Worm (Caenorhabditis elegans) whole organism, young adult: ENCODE data around the gene F19H6.6.
A peak's percentile ranks its signal among the peaks of the same experiment; 100 is the strongest.

Source experiments
- B0019.2 ChIP-seq: fragments of 200-800 bp; sonication (Bioruptor generic); conservative IDR thresholded peaks from 2 replicates; pipeline ENCODE4 v1.3.6; 2022; ENCODE audit warnings: missing genetic modification reagents, missing genetic modification characterization, missing compliant biosample characterization
- B0336.3 ChIP-seq: fragments of 200-800 bp; sonication (Bioruptor generic); IDR thresholded peaks from 2 replicates; pipeline ENCODE4 v1.3.6; 2022; ENCODE audit warnings: missing genetic modification characterization, missing compliant biosample characterization
- C06A6.2 ChIP-seq: fragments of 200-800 bp; sonication (Bioruptor generic); conservative IDR thresholded peaks from 2 replicates; pipeline ENCODE4 v1.3.6; 2022; ENCODE audit warnings: missing genetic modification characterization, missing compliant biosample characterization
- C17E4.6 ChIP-seq: fragments of 200-800 bp; sonication (Bioruptor generic); IDR thresholded peaks from 2 replicates; pipeline ENCODE4 v1.3.6; 2022; ENCODE audit warnings: missing genetic modification reagents, missing genetic modification characterization, missing compliant biosample characterization
- D2030.7 ChIP-seq: fragments of 200-800 bp; sonication (Bioruptor generic); IDR thresholded peaks from 2 replicates; pipeline ENCODE4 v1.3.6; 2022; ENCODE audit warnings: missing genetic modification reagents, missing genetic modification characterization, missing compliant biosample characterization
- F10E7.11 ChIP-seq: sonication (generic microtip); optimal IDR thresholded peaks from 2 replicates; lab custom pipeline; 2017; ENCODE audit warnings: mild to moderate bottlenecking, missing genetic modification characterization, moderate library complexity, missing compliant biosample characterization
- F23B12.7 ChIP-seq: sonication (generic microtip); optimal IDR thresholded peaks from 2 replicates; lab custom pipeline; 2017; ENCODE audit warnings: missing genetic modification characterization, mild to moderate bottlenecking, missing compliant biosample characterization, antibody characterized with exemption, moderate library complexity; ENCODE audit not compliant: insufficient read depth
- K11D2.4 ChIP-seq: fragments of 200-800 bp; sonication (Bioruptor generic); IDR thresholded peaks from 2 replicates; pipeline ENCODE4 v1.3.6; 2022; ENCODE audit warnings: missing genetic modification reagents, missing genetic modification characterization, missing compliant biosample characterization
- K12H6.12 ChIP-seq: fragments of 200-800 bp; sonication (Bioruptor generic); optimal IDR thresholded peaks from 2 replicates; lab custom pipeline; 2018; ENCODE audit warnings: mild to moderate bottlenecking, missing genetic modification characterization, missing compliant biosample characterization
- T07F8.4 ChIP-seq: sonication (generic microtip); optimal IDR thresholded peaks from 2 replicates; lab custom pipeline; 2016; ENCODE audit warnings: mild to moderate bottlenecking, missing genetic modification characterization, moderate library complexity, missing compliant biosample characterization
- Y53F4B.3 ChIP-seq: fragments of 200-800 bp; sonication (Bioruptor generic); IDR thresholded peaks from 2 replicates; pipeline ENCODE4 v1.3.6; 2022; ENCODE audit warnings: missing genetic modification reagents, missing genetic modification characterization, missing compliant biosample characterization
- Y56A3A.18 ChIP-seq: fragments of 200-800 bp; sonication (Bioruptor generic); IDR thresholded peaks from 2 replicates; pipeline ENCODE4 v1.3.6; 2022; ENCODE audit warnings: missing genetic modification reagents, missing genetic modification characterization, missing compliant biosample characterization
- akir-1 ChIP-seq: fragments of 200-800 bp; sonication (Bioruptor generic); optimal IDR thresholded peaks from 2 replicates; lab custom pipeline; 2018; ENCODE audit warnings: mild to moderate bottlenecking, missing genetic modification characterization, moderate library complexity, missing compliant biosample characterization
- ama-1 ChIP-seq, 3 experiments: fragments of 150-350 bp in 1 of 3; sonication (generic microtip) in 2 of 3; optimal IDR thresholded peaks; 2 replicates each; lab custom pipeline; 2014 to 2018; ENCODE audit warnings: missing biosample characterization in 2 of 3, missing genetic modification characterization in 2 of 3, missing genetic modification reagents in 2 of 3
- athp-1 ChIP-seq: sonication (generic microtip); optimal IDR thresholded peaks from 2 replicates; lab custom pipeline; 2017; ENCODE audit warnings: mild to moderate bottlenecking, missing genetic modification characterization, missing compliant biosample characterization
- attf-3 ChIP-seq: fragments of 200-800 bp; sonication (Bioruptor generic); conservative IDR thresholded peaks from 2 replicates; pipeline ENCODE4 v1.3.6; 2022; ENCODE audit warnings: missing genetic modification reagents, missing genetic modification characterization, missing compliant biosample characterization
- attf-6 ChIP-seq: fragments of 200-800 bp; sonication (Bioruptor generic); IDR thresholded peaks from 2 replicates; pipeline ENCODE4 v1.3.6; 2022; ENCODE audit warnings: missing genetic modification reagents, missing genetic modification characterization, missing compliant biosample characterization
- bed-2 ChIP-seq: fragments of 200-800 bp; sonication (Bioruptor generic); IDR thresholded peaks from 2 replicates; pipeline ENCODE4 v1.3.6; 2022; ENCODE audit warnings: missing genetic modification reagents, missing genetic modification characterization, missing compliant biosample characterization
- cebp-1 ChIP-seq, 2 experiments: fragments of 200-800 bp in 1 of 2; sonication (Bioruptor generic) in 1 of 2; sonication (generic microtip) in 1 of 2; IDR thresholded peaks in 1 of 2; optimal IDR thresholded peaks in 1 of 2; 2 replicates each; pipeline versions ENCODE4 v1.3.6 to Lab custom; 2017 to 2022; ENCODE audit warnings: missing compliant biosample characterization in 2 of 2, missing genetic modification characterization in 2 of 2, mild to moderate bottlenecking in 1 of 2, missing genetic modification reagents in 1 of 2, moderate library complexity in 1 of 2
- cebp-2 ChIP-seq: fragments of 200-800 bp; sonication (Bioruptor generic); IDR thresholded peaks from 2 replicates; pipeline ENCODE4 v1.3.6; 2022; ENCODE audit warnings: missing genetic modification characterization, missing compliant biosample characterization
- ceh-27 ChIP-seq: fragments of 200-800 bp; sonication (Bioruptor generic); optimal IDR thresholded peaks from 2 replicates; lab custom pipeline; 2018; ENCODE audit warnings: mild to moderate bottlenecking, missing genetic modification characterization, moderate library complexity, missing compliant biosample characterization
- ceh-91 ChIP-seq: fragments of 200-800 bp; sonication (Bioruptor generic); IDR thresholded peaks from 2 replicates; pipeline ENCODE4 v1.3.6; 2022; ENCODE audit warnings: missing genetic modification reagents, missing genetic modification characterization, missing compliant biosample characterization
- chd-7 ChIP-seq: sonication (generic microtip); optimal IDR thresholded peaks from 2 replicates; lab custom pipeline; 2016; ENCODE audit warnings: mild to moderate bottlenecking, missing genetic modification characterization, moderate library complexity, missing compliant biosample characterization
- egrh-3 ChIP-seq: fragments of 200-800 bp; sonication (Bioruptor generic); IDR thresholded peaks from 2 replicates; pipeline ENCODE4 v1.3.6; 2022; ENCODE audit warnings: missing genetic modification reagents, missing genetic modification characterization, missing compliant biosample characterization
- hmg-1.2 ChIP-seq: fragments of 200-800 bp; sonication (Bioruptor generic); IDR thresholded peaks from 2 replicates; pipeline ENCODE4 v1.3.6; 2022; ENCODE audit warnings: missing genetic modification reagents, missing genetic modification characterization, missing compliant biosample characterization
- let-526 ChIP-seq: fragments of 200-800 bp; sonication (Bioruptor generic); IDR thresholded peaks from 2 replicates; pipeline ENCODE4 v1.3.6; 2022; ENCODE audit warnings: missing genetic modification reagents, missing genetic modification characterization, missing compliant biosample characterization
- lir-1 ChIP-seq: fragments of 200-800 bp; sonication (Bioruptor generic); conservative IDR thresholded peaks from 2 replicates; pipeline ENCODE4 v1.3.6; 2022; ENCODE audit warnings: missing genetic modification reagents, missing genetic modification characterization, missing compliant biosample characterization
- lsy-27 ChIP-seq: sonication (generic microtip); optimal IDR thresholded peaks from 2 replicates; lab custom pipeline; 2017; ENCODE audit warnings: missing genetic modification characterization, mild to moderate bottlenecking, missing compliant biosample characterization, antibody characterized with exemption, missing genotype, borderline replicate concordance; ENCODE audit not compliant: insufficient read depth
- madf-6 ChIP-seq: fragments of 200-800 bp; sonication (Bioruptor generic); IDR thresholded peaks from 2 replicates; pipeline ENCODE4 v1.3.6; 2022; ENCODE audit warnings: missing genetic modification reagents, missing genetic modification characterization, missing compliant biosample characterization
- mcd-1 ChIP-seq: fragments of 200-800 bp; sonication (Bioruptor generic); IDR thresholded peaks from 2 replicates; pipeline ENCODE4 v1.3.6; 2022; ENCODE audit warnings: missing genetic modification reagents, missing genetic modification characterization, missing compliant biosample characterization
- nhr-179 ChIP-seq: sonication (generic microtip); optimal IDR thresholded peaks from 2 replicates; lab custom pipeline; 2016; ENCODE audit warnings: mild to moderate bottlenecking, missing genetic modification characterization, missing compliant biosample characterization
- nhr-27 ChIP-seq: fragments of 200-800 bp; sonication (Bioruptor generic); optimal IDR thresholded peaks from 2 replicates; lab custom pipeline; 2018; ENCODE audit warnings: mild to moderate bottlenecking, missing genetic modification characterization, moderate library complexity, missing compliant biosample characterization
- nhr-80 ChIP-seq: sonication (generic microtip); optimal IDR thresholded peaks from 2 replicates; lab custom pipeline; 2016; ENCODE audit warnings: missing genetic modification characterization, missing compliant biosample characterization
- pbrm-1 ChIP-seq: fragments of 200-800 bp; sonication (Bioruptor generic); IDR thresholded peaks from 2 replicates; pipeline ENCODE4 v1.3.6; 2022; ENCODE audit warnings: missing genetic modification reagents, missing genetic modification characterization, missing compliant biosample characterization
- repo-1 ChIP-seq: sonication (generic microtip); optimal IDR thresholded peaks from 2 replicates; lab custom pipeline; 2017; ENCODE audit warnings: mild to moderate bottlenecking, missing genetic modification characterization, missing compliant biosample characterization
- rpc-1 ChIP-seq, 2 experiments: fragments of 150-350 bp in 1 of 2; sonication (generic microtip) in 1 of 2; optimal IDR thresholded peaks; 2 replicates each; lab custom pipeline; 2014 to 2018; ENCODE audit warnings: missing biosample characterization in 1 of 2, missing genetic modification characterization in 1 of 2, missing genetic modification reagents in 1 of 2, missing genotype in 1 of 2
- sdz-38 ChIP-seq: sonication (generic microtip); optimal IDR thresholded peaks from 2 replicates; lab custom pipeline; 2016; ENCODE audit warnings: missing genotype, missing genetic modification characterization, missing compliant biosample characterization
- snpc-1.1 ChIP-seq: sonication (generic microtip); optimal IDR thresholded peaks from 2 replicates; lab custom pipeline; 2017; ENCODE audit warnings: missing genetic modification characterization, mild to moderate bottlenecking, missing compliant biosample characterization, antibody characterized with exemption, moderate library complexity, missing genotype, missing genetic modification reagents; ENCODE audit not compliant: insufficient read depth
- snpc-1.3 ChIP-seq: sonication (generic microtip); optimal IDR thresholded peaks from 2 replicates; lab custom pipeline; 2017; ENCODE audit warnings: missing genetic modification characterization, mild to moderate bottlenecking, missing compliant biosample characterization, antibody characterized with exemption, moderate library complexity, missing genotype, missing genetic modification reagents; ENCODE audit not compliant: insufficient read depth
- snpc-4 ChIP-seq, 5 experiments: fragments of 150-350 bp in 1 of 5; sonication (generic microtip) in 4 of 5; optimal IDR thresholded peaks; 2 replicates each; lab custom pipeline; 2014 to 2018; ENCODE audit warnings: missing genetic modification characterization in 5 of 5, missing biosample characterization in 3 of 5, antibody characterized with exemption in 2 of 5, mild to moderate bottlenecking in 2 of 5, missing compliant biosample characterization in 2 of 5, missing genotype in 2 of 5, moderate library complexity in 2 of 5, missing genetic modification reagents in 1 of 5
- tbp1 ChIP-seq: fragments of 200-800 bp; sonication (Bioruptor generic); optimal IDR thresholded peaks from 2 replicates; lab custom pipeline; 2018; ENCODE audit warnings: mild to moderate bottlenecking, missing genetic modification characterization, missing compliant biosample characterization
- tlf-1 ChIP-seq: fragments of 200-800 bp; sonication (Bioruptor generic); optimal IDR thresholded peaks from 2 replicates; lab custom pipeline; 2018; ENCODE audit warnings: mild to moderate bottlenecking, missing genetic modification characterization, missing compliant biosample characterization
- zfh-2 ChIP-seq: fragments of 200-800 bp; sonication (Bioruptor generic); conservative IDR thresholded peaks from 2 replicates; pipeline ENCODE4 v1.3.6; 2022; ENCODE audit warnings: missing genetic modification reagents, missing genetic modification characterization, missing compliant biosample characterization
- ztf-18 ChIP-seq: sonication (generic microtip); optimal IDR thresholded peaks from 2 replicates; lab custom pipeline; 2016; ENCODE audit warnings: missing genotype, mild to moderate bottlenecking, missing genetic modification characterization, missing compliant biosample characterization
- ztf-3 ChIP-seq: fragments of 200-800 bp; sonication (Bioruptor generic); optimal IDR thresholded peaks from 2 replicates; lab custom pipeline; 2018; ENCODE audit warnings: mild to moderate bottlenecking, missing genetic modification characterization, missing compliant biosample characterization

Gene F19H6.6

ce11 chrX:12367498-12367897, 6.9 kb downstream of the F19H6.6 start (continued):
- TF ChIP-seq chd-7 (tag; lab: Kevin White, UChicago) (peak; percentile 30), cebp-2 (GFP tag; lab: Robert Waterston, UW) (no peak), K11D2.4 (GFP tag; lab: Robert Waterston, UW) (0 out of 2 replicates have a peak, but pooled peaks have one; percentile 20), F10E7.11 (tag; lab: Kevin White, UChicago) (no peak), T07F8.4 (tag; lab: Kevin White, UChicago) (no peak), nhr-80 (tag; lab: Kevin White, UChicago) (no peak), let-526 (GFP tag; lab: Robert Waterston, UW) (no peak), cebp-1 (GFP tag; IDR thresholded peaks at IDR 0.05; lab: Robert Waterston, UW) (0 out of 2 replicates have a peak, but pooled peaks have one; percentile 45), cebp-1 (tag; optimal IDR thresholded peaks at IDR 0.05; lab: Kevin White, UChicago) (no peak), repo-1 (tag; lab: Kevin White, UChicago) (no peak), athp-1 (tag; lab: Kevin White, UChicago) (no peak), ceh-91 (no peak), tlf-1 (GFP tag; lab: Kevin White, UChicago) (no peak), K12H6.12 (tag; lab: Kevin White, UChicago) (peak; percentile 38), ztf-3 (GFP tag; lab: Kevin White, UChicago) (no peak), Y53F4B.3 (GFP tag; lab: Robert Waterston, UW) (peak; percentile 46; the same call in 1 of the 2 replicates), B0019.2 (GFP tag; lab: Robert Waterston, UW) (no peak), nhr-27 (tag; lab: Kevin White, UChicago) (no peak), zfh-2 (GFP tag; lab: Robert Waterston, UW) (0 out of 2 replicates have a peak, but pooled peaks have one; percentile 31), F23B12.7 (tag; lab: Kevin White, UChicago) (no peak), tbp1 (GFP tag; lab: Kevin White, UChicago) (peak; percentile 95), C06A6.2 (GFP tag; lab: Robert Waterston, UW) (0 out of 2 replicates have a peak, but pooled peaks have one; percentile 30), egrh-3 (GFP tag; lab: Robert Waterston, UW) (peak; percentile 42), lsy-27 (tag; lab: Kevin White, UChicago) (no peak), nhr-179 (tag; lab: Kevin White, UChicago) (no peak), ceh-27 (GFP tag; lab: Kevin White, UChicago) (peak; percentile 75), snpc-1.1 (tag; lab: Kevin White, UChicago) (peak; percentile 5), bed-2 (no peak), rpc-1 (optimal IDR thresholded peaks at IDR 0.05; lab: Kevin White, UChicago) (peak; percentile 65), rpc-1 (tag; optimal IDR thresholded peaks at IDR 0.05; lab: Kevin White, UChicago) (peak; percentile 81), mcd-1 (GFP tag; lab: Robert Waterston, UW) (peak; percentile 54), hmg-1.2 (GFP tag; lab: Robert Waterston, UW) (peak; percentile 80), ztf-18 (tag; lab: Kevin White, UChicago) (peak; percentile 52), Y56A3A.18 (GFP tag; lab: Robert Waterston, UW) (0 out of 2 replicates have a peak, but pooled peaks have one; percentile 71), attf-3 (GFP tag; lab: Robert Waterston, UW) (0 out of 2 replicates have a peak, but pooled peaks have one; percentile 35), snpc-1.3 (peak; percentile 59), madf-6 (GFP tag; lab: Robert Waterston, UW) (peak; percentile 55), snpc-4 (GFP tag; optimal IDR thresholded peaks at IDR 0.05; lab: Kevin White, UChicago) (peak; percentile 14), snpc-4 (tag; optimal IDR thresholded peaks at IDR 0.05; lab: Kevin White, UChicago) (peak in 2 of 4 experiments; percentile 22 to 53), ama-1 (optimal IDR thresholded peaks at IDR 0.05; lab: Kevin White, UChicago) (no peak), ama-1 (GFP tag; optimal IDR thresholded peaks at IDR 0.05; lab: Kevin White, UChicago) (peak in 1 of 2 experiments; percentile 48), pbrm-1 (peak; percentile 78; the same call in 1 of the 2 replicates), D2030.7 (GFP tag; lab: Robert Waterston, UW) (peak; percentile 83), lir-1 (0 out of 2 replicates have a peak, but pooled peaks have one; percentile 28), akir-1 (no peak), attf-6 (0 out of 2 replicates have a peak, but pooled peaks have one; percentile 34), C17E4.6 (GFP tag; lab: Robert Waterston, UW) (no peak), B0336.3 (no peak; the same call in 1 of the 2 replicates), sdz-38 (no peak)
